Fruit fly (Drosophila melanogaster) whole organism, embryonic: ENCODE results near the gene CG5727.

Experiments used
- CG12659 ChIP-seq: fragments of 200-800 bp; sonication (Bioruptor generic); optimal IDR thresholded peaks from 3 replicates; lab custom pipeline; 2017; ENCODE audit warnings: mild to moderate bottlenecking, missing biosample characterization, missing genetic modification reagents, missing genetic modification characterization
- CG13123 ChIP-seq: fragments of 200-800 bp; sonication (Bioruptor generic); optimal IDR thresholded peaks from 2 replicates; lab custom pipeline; 2016; ENCODE audit warnings: missing biosample characterization, missing genetic modification characterization
- CG13624 ChIP-seq: fragments of 200-800 bp; sonication (Bioruptor generic); optimal IDR thresholded peaks from 2 replicates; lab custom pipeline; 2016; ENCODE audit warnings: missing biosample characterization, missing genetic modification characterization
- CG13894 ChIP-seq: fragments of 200-800 bp; sonication (Bioruptor generic); optimal IDR thresholded peaks from 3 replicates; lab custom pipeline; 2018; ENCODE audit warnings: missing biosample characterization, mild to moderate bottlenecking, missing genetic modification characterization, moderate library complexity
- CG14014 ChIP-seq: fragments of 200-800 bp; sonication (Bioruptor generic); IDR thresholded peaks from 2 replicates; pipeline ENCODE4 v1.3.6; 2022; ENCODE audit warnings: missing biosample characterization, missing genetic modification characterization
- CG14441 ChIP-seq: fragments of 200-800 bp; sonication (Bioruptor generic); IDR thresholded peaks from 2 replicates; pipeline ENCODE4 v1.3.6; 2022; ENCODE audit warnings: missing biosample characterization, missing genetic modification characterization
- CG17912 ChIP-seq: fragments of 200-800 bp; sonication (Bioruptor generic); optimal IDR thresholded peaks from 2 replicates; lab custom pipeline; 2018; ENCODE audit warnings: missing biosample characterization, mild to moderate bottlenecking, missing genetic modification characterization
- CG2875 ChIP-seq: fragments of 200-800 bp; sonication (Bioruptor generic); optimal IDR thresholded peaks from 2 replicates; lab custom pipeline; 2017; ENCODE audit warnings: missing biosample characterization, mild to moderate bottlenecking, missing genetic modification characterization, missing genetic modification reagents
- CG3065 ChIP-seq: fragments of 200-800 bp; sonication (Bioruptor generic); optimal IDR thresholded peaks from 2 replicates; lab custom pipeline; 2016; ENCODE audit warnings: missing biosample characterization, missing genetic modification characterization
- CG4854 ChIP-seq: fragments of 200-800 bp; sonication (Bioruptor generic); optimal IDR thresholded peaks from 2 replicates; lab custom pipeline; 2016; ENCODE audit warnings: missing biosample characterization, missing genetic modification characterization, inconsistent platforms
- CG5953 ChIP-seq: fragments of 200-800 bp; sonication (Bioruptor generic); IDR thresholded peaks from 2 replicates; pipeline ENCODE4 v1.3.6; 2022; ENCODE audit warnings: missing biosample characterization, missing genetic modification characterization
- CG6272 ChIP-seq: fragments of 200-800 bp; sonication (Bioruptor generic); IDR thresholded peaks from 2 replicates; pipeline ENCODE4 v1.3.6; 2022; ENCODE audit warnings: missing biosample characterization, missing genetic modification characterization
- CG6689 ChIP-seq: fragments of 200-800 bp; sonication (Bioruptor generic); IDR thresholded peaks from 2 replicates; pipeline ENCODE4 v1.3.6; 2022; ENCODE audit warnings: missing biosample characterization, missing genetic modification characterization
- CG7745 ChIP-seq: fragments of 200-800 bp; sonication (Bioruptor generic); optimal IDR thresholded peaks from 2 replicates; lab custom pipeline; 2018; ENCODE audit warnings: missing biosample characterization, mild to moderate bottlenecking, missing genetic modification characterization, moderate library complexity
- CG8281 ChIP-seq: fragments of 200-800 bp; sonication (Bioruptor generic); optimal IDR thresholded peaks from 2 replicates; lab custom pipeline; 2018; ENCODE audit warnings: missing biosample characterization, mild to moderate bottlenecking, missing genetic modification characterization, moderate library complexity
- Camta ChIP-seq: fragments of 200-800 bp; sonication (Bioruptor generic); optimal IDR thresholded peaks from 2 replicates; lab custom pipeline; 2016; ENCODE audit warnings: missing biosample characterization, missing genetic modification characterization
- Dfd ChIP-seq, 2 experiments: fragments of >200 bp; optimal IDR thresholded peaks; 2 replicates each; lab custom pipeline; 2017; ENCODE audit warnings: missing biosample characterization in 2 of 2, missing genetic modification characterization in 2 of 2
- Eip74EF ChIP-seq, 2 experiments: fragments of 200-800 bp in 1 of 2; fragments of >200 bp in 1 of 2; sonication (Bioruptor generic) in 1 of 2; optimal IDR thresholded peaks; 2 replicates each; lab custom pipeline; 2017 to 2019; ENCODE audit warnings: missing biosample characterization in 2 of 2, missing genetic modification characterization in 2 of 2, mild to moderate bottlenecking in 1 of 2, moderate library complexity in 1 of 2
- Hand ChIP-seq: fragments of 200-800 bp; sonication (Bioruptor generic); optimal IDR thresholded peaks from 2 replicates; lab custom pipeline; 2017; ENCODE audit warnings: mild to moderate bottlenecking, missing biosample characterization, missing genetic modification reagents, missing genetic modification characterization
- Hr3 ChIP-seq: fragments of 200-800 bp; sonication (Bioruptor generic); optimal IDR thresholded peaks from 3 replicates; lab custom pipeline; 2016; ENCODE audit warnings: missing biosample characterization, missing genetic modification characterization
- Jarid2 ChIP-seq: fragments of 200-800 bp; sonication (Bioruptor generic); optimal IDR thresholded peaks from 3 replicates; lab custom pipeline; 2017; ENCODE audit warnings: mild to moderate bottlenecking, missing biosample characterization, missing genetic modification reagents, missing genetic modification characterization
- Lpt ChIP-seq: fragments of >200 bp; optimal IDR thresholded peaks from 2 replicates; lab custom pipeline; 2018; ENCODE audit warnings: missing biosample characterization, missing genetic modification characterization
- MESR4 ChIP-seq: fragments of 200-800 bp; sonication (Bioruptor generic); optimal IDR thresholded peaks from 2 replicates; lab custom pipeline; 2018; ENCODE audit warnings: missing biosample characterization, mild to moderate bottlenecking, missing genetic modification characterization, moderate library complexity
- NC2β ChIP-seq: fragments of 200-800 bp; sonication (Bioruptor generic); optimal IDR thresholded peaks from 2 replicates; lab custom pipeline; 2016; ENCODE audit warnings: missing biosample characterization, missing genetic modification characterization
- NfI ChIP-seq: fragments of 200-800 bp; sonication (Bioruptor generic); optimal IDR thresholded peaks from 3 replicates; lab custom pipeline; 2018; ENCODE audit warnings: missing biosample characterization, mild to moderate bottlenecking, missing genetic modification characterization, moderate library complexity
- Ravus ChIP-seq: fragments of 200-800 bp; sonication (Bioruptor generic); IDR thresholded peaks from 2 replicates; pipeline ENCODE4 v1.3.6; 2022; ENCODE audit warnings: missing biosample characterization, missing genetic modification characterization
- Rfx ChIP-seq: fragments of 200-800 bp; sonication (Bioruptor generic); IDR thresholded peaks from 2 replicates; pipeline ENCODE4 v1.3.6; 2022; ENCODE audit warnings: missing biosample characterization, missing genetic modification characterization
- Sry-δ ChIP-seq: fragments of 200-800 bp; sonication (Bioruptor generic); optimal IDR thresholded peaks from 2 replicates; lab custom pipeline; 2016; ENCODE audit warnings: missing biosample characterization, missing genetic modification characterization
- YL-1 ChIP-seq: fragments of 200-800 bp; sonication (Bioruptor generic); optimal IDR thresholded peaks from 3 replicates; lab custom pipeline; 2017; ENCODE audit warnings: missing biosample characterization, mild to moderate bottlenecking, missing genetic modification characterization
- ara ChIP-seq: fragments of 200-800 bp; sonication (Bioruptor generic); IDR thresholded peaks from 2 replicates; pipeline ENCODE4 v1.3.6; 2022; ENCODE audit warnings: missing biosample characterization, missing genetic modification characterization
- ash1 ChIP-seq: fragments of 200-800 bp; sonication (Bioruptor generic); optimal IDR thresholded peaks from 2 replicates; lab custom pipeline; 2018; ENCODE audit warnings: missing biosample characterization, mild to moderate bottlenecking, missing genetic modification characterization
- cad ChIP-seq: fragments of >200 bp; optimal IDR thresholded peaks from 2 replicates; lab custom pipeline; 2017; ENCODE audit warnings: missing biosample characterization, missing genetic modification characterization
- cato ChIP-seq: fragments of 200-800 bp; sonication (Bioruptor generic); optimal IDR thresholded peaks from 2 replicates; lab custom pipeline; 2016; ENCODE audit warnings: missing biosample characterization, missing genetic modification characterization, borderline replicate concordance
- caup ChIP-seq: fragments of 200-800 bp; sonication (Bioruptor generic); optimal IDR thresholded peaks from 3 replicates; lab custom pipeline; 2017; ENCODE audit warnings: missing biosample characterization, mild to moderate bottlenecking, missing genetic modification characterization, moderate library complexity; ENCODE audit not compliant: severe bottlenecking
- chinmo ChIP-seq: fragments of 200-800 bp; sonication (Bioruptor generic); IDR thresholded peaks from 4 replicates; pipeline ENCODE4 v1.3.6; 2022; ENCODE audit warnings: missing biosample characterization, missing genetic modification characterization; ENCODE audit not compliant: partially characterized antibody
- chn ChIP-seq: fragments of 200-800 bp; sonication (Bioruptor generic); optimal IDR thresholded peaks from 2 replicates; lab custom pipeline; 2016; ENCODE audit warnings: missing biosample characterization, missing genetic modification characterization
- corto ChIP-seq: fragments of 200-800 bp; sonication (Bioruptor generic); optimal IDR thresholded peaks from 2 replicates; lab custom pipeline; 2016; ENCODE audit warnings: missing biosample characterization, mild to moderate bottlenecking, missing genetic modification characterization, moderate library complexity
- crp ChIP-seq, 2 experiments: fragments of 200-800 bp; sonication (Bioruptor generic); optimal IDR thresholded peaks; 2 replicates in 1 of 2; 3 replicates in 1 of 2; lab custom pipeline; 2017; ENCODE audit warnings: missing biosample characterization in 2 of 2, missing genetic modification characterization in 2 of 2, mild to moderate bottlenecking in 1 of 2, moderate library complexity in 1 of 2
- ewg ChIP-seq: fragments of 200-800 bp; sonication (Bioruptor generic); optimal IDR thresholded peaks from 3 replicates; lab custom pipeline; 2017; ENCODE audit warnings: mild to moderate bottlenecking, missing biosample characterization, missing genetic modification reagents, missing genetic modification characterization
- fd102C ChIP-seq: fragments of 200-800 bp; sonication (Bioruptor generic); optimal IDR thresholded peaks from 2 replicates; lab custom pipeline; 2018; ENCODE audit warnings: missing biosample characterization, mild to moderate bottlenecking, missing genetic modification characterization, moderate library complexity
- fd96Cb ChIP-seq: fragments of 200-800 bp; sonication (Bioruptor generic); optimal IDR thresholded peaks from 2 replicates; lab custom pipeline; 2018; ENCODE audit warnings: missing biosample characterization, mild to moderate bottlenecking, missing genetic modification characterization, moderate library complexity
- grn ChIP-seq: fragments of 200-800 bp; sonication (Bioruptor generic); optimal IDR thresholded peaks from 3 replicates; lab custom pipeline; 2017; ENCODE audit warnings: missing biosample characterization, missing genetic modification characterization
- knrl ChIP-seq: fragments of 200-800 bp; sonication (Bioruptor generic); IDR thresholded peaks from 3 replicates; pipeline ENCODE4 v1.3.6; 2022; ENCODE audit warnings: missing biosample characterization, missing genetic modification characterization; ENCODE audit not compliant: partially characterized antibody
- ranshi ChIP-seq: fragments of 200-800 bp; sonication (Bioruptor generic); IDR thresholded peaks from 2 replicates; pipeline ENCODE4 v1.3.6; 2022; ENCODE audit warnings: missing biosample characterization, missing genetic modification characterization
- schlank ChIP-seq: fragments of 200-800 bp; sonication (Bioruptor generic); optimal IDR thresholded peaks from 2 replicates; lab custom pipeline; 2018; ENCODE audit warnings: missing biosample characterization, mild to moderate bottlenecking, missing genetic modification characterization
- sim ChIP-seq: fragments of 200-800 bp; sonication (Bioruptor generic); IDR thresholded peaks from 2 replicates; pipeline ENCODE4 v1.3.6; 2022; ENCODE audit warnings: missing biosample characterization, missing genetic modification characterization
- stc ChIP-seq: fragments of 200-800 bp; sonication (Bioruptor generic); IDR thresholded peaks from 2 replicates; pipeline ENCODE4 v1.3.6; 2022; ENCODE audit warnings: missing biosample characterization, missing genetic modification characterization
- tin ChIP-seq: fragments of 200-800 bp; sonication (Bioruptor generic); optimal IDR thresholded peaks from 3 replicates; lab custom pipeline; 2016; ENCODE audit warnings: missing biosample characterization, missing genetic modification characterization
- tna ChIP-seq: fragments of 200-800 bp; sonication (Bioruptor generic); IDR thresholded peaks from 2 replicates; pipeline ENCODE4 v1.3.6; 2022; ENCODE audit warnings: missing biosample characterization, missing genetic modification characterization; ENCODE audit not compliant: partially characterized antibody
- zen2 ChIP-seq: fragments of 200-800 bp; sonication (Bioruptor generic); IDR thresholded peaks from 3 replicates; pipeline ENCODE4 v1.3.6; 2022; ENCODE audit warnings: missing biosample characterization, missing genetic modification characterization; ENCODE audit not compliant: partially characterized antibody

Gene CG5727

DNA sequence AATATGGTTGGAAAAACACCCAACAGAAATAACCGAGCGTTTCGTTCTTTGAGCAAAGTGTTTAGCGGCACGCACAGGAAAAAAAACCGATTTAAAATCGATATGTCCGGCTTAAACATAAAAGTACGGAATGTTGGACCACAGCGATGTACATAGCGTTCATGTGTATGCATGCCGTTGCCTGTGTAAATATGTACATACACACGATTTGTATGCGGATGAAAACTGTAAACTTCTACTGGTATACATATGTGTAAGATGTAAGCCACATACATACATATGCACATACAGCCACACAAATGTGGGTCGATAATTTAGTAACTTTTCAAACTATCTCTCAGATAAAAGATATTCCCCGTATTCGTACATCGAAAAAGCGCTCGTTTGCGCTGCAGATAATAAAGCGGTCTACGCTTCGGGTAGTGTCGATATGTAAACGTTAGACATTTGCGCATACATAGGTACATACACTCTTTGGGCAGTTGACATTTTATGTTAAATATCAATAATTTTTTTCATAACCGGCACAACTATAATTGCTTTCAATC lies 39.2 kb upstream of the CG5727 start (continued):
- no peak for TF ChIP-seq Hr3 (GFP tag; lab: Kevin White, UChicago)
- TF ChIP-seq fd102C (GFP tag; lab: Kevin White, UChicago) = peak; percentile 46
- TF ChIP-seq chinmo (GFP tag; lab: Robert Waterston, UW) = no peak
- no peak for TF ChIP-seq CG6689 (GFP tag; lab: Robert Waterston, UW)
- TF ChIP-seq CG7745 (tag; lab: Kevin White, UChicago) = no peak
- no peak for TF ChIP-seq zen2
- TF ChIP-seq CG13624 (GFP tag; lab: Kevin White, UChicago) = no peak
- TF ChIP-seq CG17912 (GFP tag; lab: Kevin White, UChicago) = peak; percentile 44
- no peak for TF ChIP-seq ara (GFP tag; lab: Robert Waterston, UW)
- TF ChIP-seq crp (GFP tag; optimal IDR thresholded peaks at IDR 0.05; lab: Kevin White, UChicago) = no peak
- no peak for TF ChIP-seq fd96Cb (tag; lab: Kevin White, UChicago)
- no peak for TF ChIP-seq CG6272 (GFP tag; lab: Robert Waterston, UW)
- TF ChIP-seq caup (GFP tag; lab: Kevin White, UChicago) = no peak
- no peak; the same call in 1 of the 2 replicates for TF ChIP-seq Rfx (GFP tag; lab: Robert Waterston, UW)
- TF ChIP-seq Ravus (GFP tag; lab: Robert Waterston, UW) = no peak
- no peak for TF ChIP-seq CG5953 (GFP tag; lab: Robert Waterston, UW)
- no peak for TF ChIP-seq Camta (GFP tag; lab: Kevin White, UChicago)
- no peak for TF ChIP-seq Dfd (GFP tag; optimal IDR thresholded peaks at IDR 0.05; lab: Kevin White, UChicago)
- TF ChIP-seq CG14441 (GFP tag; lab: Robert Waterston, UW) = no peak
- no peak for TF ChIP-seq tin (GFP tag; lab: Kevin White, UChicago)
- no peak for TF ChIP-seq cato (GFP tag; lab: Kevin White, UChicago)
- TF ChIP-seq Sry-δ = no peak
- peak; percentile 31; the same call in 1 of the 2 replicates for TF ChIP-seq CG14014 (GFP tag; lab: Robert Waterston, UW)
- no peak for TF ChIP-seq chn (GFP tag; lab: Kevin White, UChicago)
- no peak for TF ChIP-seq YL-1
- no peak for TF ChIP-seq Hand (GFP tag; lab: Kevin White, UChicago)
- TF ChIP-seq grn (GFP tag; lab: Kevin White, UChicago) = peak; percentile 20
- TF ChIP-seq CG12659 = peak; percentile 1
- no peak; the same call in 1 of the 2 replicates for TF ChIP-seq ranshi
- TF ChIP-seq CG2875 (GFP tag; lab: Kevin White, UChicago) = peak; percentile 27
- no peak for TF ChIP-seq Lpt (GFP tag; lab: Kevin White, UChicago)
- TF ChIP-seq ash1 (GFP tag; lab: Kevin White, UChicago) = no peak
- TF ChIP-seq stc (GFP tag; lab: Robert Waterston, UW) = no peak
- no peak for TF ChIP-seq CG3065 (GFP tag; lab: Kevin White, UChicago)
- no peak for TF ChIP-seq schlank (tag; lab: Kevin White, UChicago)
- no peak for TF ChIP-seq NC2β (GFP tag; lab: Kevin White, UChicago)
- no peak for TF ChIP-seq tna (GFP tag; lab: Robert Waterston, UW)
- no peak for TF ChIP-seq cad (GFP tag; lab: Kevin White, UChicago)
- TF ChIP-seq ewg (GFP tag; lab: Kevin White, UChicago) = no peak
- TF ChIP-seq NfI = no peak
- TF ChIP-seq CG13894 = no peak
- peak; percentile 20 for TF ChIP-seq corto (GFP tag; lab: Kevin White, UChicago)
- TF ChIP-seq knrl = no peak
- no peak for TF ChIP-seq Jarid2
- no peak for TF ChIP-seq CG13123 (GFP tag; lab: Kevin White, UChicago)
- TF ChIP-seq MESR4 (GFP tag; lab: Kevin White, UChicago) = no peak
- no peak for TF ChIP-seq Eip74EF (GFP tag; optimal IDR thresholded peaks at IDR 0.05; lab: Kevin White, UChicago)
- no peak for TF ChIP-seq CG8281
- TF ChIP-seq CG4854 (GFP tag; lab: Kevin White, UChicago) = no peak
- no peak for TF ChIP-seq sim (GFP tag; lab: Robert Waterston, UW)
